Fruit fly (Drosophila melanogaster) whole organism, prepupa: ENCODE measurements around the gene Kyat.

Source experiments
- Blimp-1 ChIP-seq: fragments of 200-800 bp; sonication (Bioruptor generic); optimal IDR thresholded peaks from 3 replicates; lab custom pipeline; 2017; ENCODE audit warnings: missing biosample characterization, missing genetic modification characterization, mild to moderate bottlenecking, moderate library complexity, missing genetic modification reagents
- CG10631 ChIP-seq: fragments of 200-800 bp; sonication (Bioruptor generic); optimal IDR thresholded peaks from 2 replicates; lab custom pipeline; 2016; ENCODE audit warnings: missing biosample characterization, missing genetic modification characterization
- CG11294 ChIP-seq: fragments of 200-800 bp; sonication (Bioruptor generic); IDR thresholded peaks from 2 replicates; pipeline ENCODE4 v1.3.6; 2022; ENCODE audit warnings: missing biosample characterization, missing genetic modification characterization
- CG11762 ChIP-seq: fragments of 200-800 bp; sonication (Bioruptor generic); optimal IDR thresholded peaks from 3 replicates; lab custom pipeline; 2016; ENCODE audit warnings: missing biosample characterization, missing genetic modification characterization; ENCODE audit not compliant: insufficient read depth
- CG11902 ChIP-seq: fragments of 200-800 bp; sonication (Bioruptor generic); optimal IDR thresholded peaks from 3 replicates; lab custom pipeline; 2016; ENCODE audit warnings: missing biosample characterization, missing genetic modification characterization
- CG15336 ChIP-seq: fragments of 200-800 bp; sonication (Bioruptor generic); IDR thresholded peaks from 2 replicates; pipeline ENCODE4 v1.3.6; 2022; ENCODE audit warnings: missing biosample characterization, missing genetic modification characterization
- CG1621 ChIP-seq: fragments of 200-800 bp; sonication (Bioruptor generic); optimal IDR thresholded peaks from 3 replicates; lab custom pipeline; 2018; ENCODE audit warnings: missing biosample characterization, mild to moderate bottlenecking, missing genetic modification characterization
- CG16779 ChIP-seq: fragments of 200-800 bp; sonication (Bioruptor generic); optimal IDR thresholded peaks from 3 replicates; lab custom pipeline; 2017; ENCODE audit warnings: missing biosample characterization, mild to moderate bottlenecking, missing genetic modification characterization
- CG3032 ChIP-seq: fragments of 200-800 bp; optimal IDR thresholded peaks from 2 replicates; lab custom pipeline; 2019; ENCODE audit warnings: missing biosample characterization, mild to moderate bottlenecking, missing genetic modification characterization, moderate library complexity
- CG31627 ChIP-seq: fragments of 200-800 bp; sonication (Bioruptor generic); optimal IDR thresholded peaks from 3 replicates; lab custom pipeline; 2016; ENCODE audit warnings: missing biosample characterization, missing genetic modification characterization
- CG32006 ChIP-seq: fragments of 200-800 bp; sonication (Bioruptor generic); optimal IDR thresholded peaks from 3 replicates; lab custom pipeline; 2017; ENCODE audit warnings: missing biosample characterization, mild to moderate bottlenecking, missing genetic modification characterization
- CG34406 ChIP-seq: fragments of 200-800 bp; sonication (Bioruptor generic); optimal IDR thresholded peaks from 3 replicates; lab custom pipeline; 2016; ENCODE audit warnings: missing biosample characterization, missing genetic modification characterization
- CG3919 ChIP-seq: fragments of 200-800 bp; sonication (Bioruptor generic); optimal IDR thresholded peaks from 3 replicates; lab custom pipeline; 2016; ENCODE audit warnings: missing biosample characterization, missing genetic modification characterization
- CG4318 ChIP-seq: fragments of 200-800 bp; sonication (Bioruptor generic); optimal IDR thresholded peaks from 3 replicates; lab custom pipeline; 2017; ENCODE audit warnings: missing biosample characterization, mild to moderate bottlenecking, missing genetic modification characterization
- CG6163 ChIP-seq: fragments of 200-800 bp; sonication (Bioruptor generic); IDR thresholded peaks from 3 replicates; pipeline ENCODE4 v1.3.6; 2022; ENCODE audit warnings: missing biosample characterization, missing genetic modification characterization
- CG6276 ChIP-seq: fragments of 200-800 bp; sonication (Bioruptor generic); optimal IDR thresholded peaks from 2 replicates; lab custom pipeline; 2017; ENCODE audit warnings: missing biosample characterization, mild to moderate bottlenecking, missing genetic modification characterization
- CG6792 ChIP-seq: fragments of 200-800 bp; sonication (Bioruptor generic); optimal IDR thresholded peaks from 3 replicates; lab custom pipeline; 2016; ENCODE audit warnings: missing biosample characterization, missing genetic modification characterization
- CG7368 ChIP-seq: fragments of 200-800 bp; sonication (Bioruptor generic); optimal IDR thresholded peaks from 3 replicates; lab custom pipeline; 2016; ENCODE audit warnings: missing biosample characterization, missing genetic modification characterization
- CG8119 ChIP-seq: fragments of 200-800 bp; sonication (Bioruptor generic); IDR thresholded peaks from 3 replicates; pipeline ENCODE4 v1.3.6; 2022; ENCODE audit warnings: missing biosample characterization, missing genetic modification characterization
- CG8319 ChIP-seq: fragments of 200-800 bp; sonication (Bioruptor generic); optimal IDR thresholded peaks from 3 replicates; lab custom pipeline; 2016; ENCODE audit warnings: missing biosample characterization, missing genetic modification characterization
- CG8632 ChIP-seq: fragments of 200-800 bp; sonication (Bioruptor generic); optimal IDR thresholded peaks from 3 replicates; lab custom pipeline; 2016; ENCODE audit warnings: missing biosample characterization, missing genetic modification characterization
- CG9139 ChIP-seq: fragments of 200-800 bp; sonication (Bioruptor generic); optimal IDR thresholded peaks from 3 replicates; lab custom pipeline; 2017; ENCODE audit warnings: missing biosample characterization, mild to moderate bottlenecking, missing genetic modification characterization
- Eip75B ChIP-seq: fragments of 200-800 bp; sonication (Bioruptor generic); optimal IDR thresholded peaks from 3 replicates; lab custom pipeline; 2016; ENCODE audit warnings: missing biosample characterization, missing genetic modification characterization
- Eip78C ChIP-seq: fragments of 200-800 bp; sonication (Bioruptor generic); peaks from one replicate; lab custom pipeline; 2016; ENCODE audit warnings: missing biosample characterization, missing genetic modification characterization
- Eip93F ChIP-seq: fragments of 200-800 bp; sonication (Bioruptor generic); optimal IDR thresholded peaks from 2 replicates; lab custom pipeline; 2016; ENCODE audit warnings: missing biosample characterization, mild to moderate bottlenecking, missing genetic modification characterization
- Ets21C ChIP-seq: fragments of 200-800 bp; sonication (Bioruptor generic); optimal IDR thresholded peaks from 3 replicates; lab custom pipeline; 2016; ENCODE audit warnings: missing biosample characterization, missing genetic modification characterization
- Gug ChIP-seq: fragments of 200-800 bp; sonication (Bioruptor generic); IDR thresholded peaks from 2 replicates; pipeline ENCODE4 v1.3.6; 2022; ENCODE audit warnings: missing biosample characterization, missing genetic modification characterization
- Hr39 ChIP-seq: fragments of 200-800 bp; sonication (Bioruptor generic); optimal IDR thresholded peaks from 2 replicates; lab custom pipeline; 2016; ENCODE audit warnings: missing biosample characterization, missing genetic modification characterization
- Hr4 ChIP-seq: fragments of 200-800 bp; sonication (Bioruptor generic); optimal IDR thresholded peaks from 3 replicates; lab custom pipeline; 2016; ENCODE audit warnings: missing biosample characterization, missing genetic modification characterization
- Smox ChIP-seq: fragments of 200-800 bp; sonication (Bioruptor generic); optimal IDR thresholded peaks from 3 replicates; lab custom pipeline; 2016; ENCODE audit warnings: missing biosample characterization, missing genetic modification characterization
- Sox102F ChIP-seq: fragments of 200-800 bp; sonication (Bioruptor generic); optimal IDR thresholded peaks from 2 replicates; lab custom pipeline; 2016; ENCODE audit warnings: missing biosample characterization, mild to moderate bottlenecking, missing genetic modification characterization
- Sox14 ChIP-seq: fragments of 200-800 bp; sonication (Bioruptor generic); optimal IDR thresholded peaks from 3 replicates; lab custom pipeline; 2016; ENCODE audit warnings: missing biosample characterization, missing genetic modification characterization
- Sox15 ChIP-seq: fragments of 200-800 bp; sonication (Bioruptor generic); optimal IDR thresholded peaks from 3 replicates; lab custom pipeline; 2016; ENCODE audit warnings: missing biosample characterization, missing genetic modification characterization
- achi ChIP-seq: fragments of 200-800 bp; sonication (Bioruptor generic); optimal IDR thresholded peaks from 3 replicates; lab custom pipeline; 2016; ENCODE audit warnings: missing biosample characterization, missing genetic modification characterization
- acj6 ChIP-seq: fragments of 200-800 bp; sonication (Bioruptor generic); optimal IDR thresholded peaks from 3 replicates; lab custom pipeline; 2016; ENCODE audit warnings: missing biosample characterization, missing genetic modification characterization
- cyc ChIP-seq: fragments of 200-800 bp; sonication (Bioruptor generic); optimal IDR thresholded peaks from 3 replicates; lab custom pipeline; 2016; ENCODE audit warnings: missing biosample characterization, missing genetic modification characterization
- dac ChIP-seq: fragments of 200-800 bp; sonication (Bioruptor generic); optimal IDR thresholded peaks from 2 replicates; lab custom pipeline; 2017; ENCODE audit warnings: missing biosample characterization, mild to moderate bottlenecking, missing genetic modification characterization
- dsx ChIP-seq: fragments of 200-800 bp; optimal IDR thresholded peaks from 3 replicates; lab custom pipeline; 2019; ENCODE audit warnings: missing biosample characterization, mild to moderate bottlenecking, missing genetic modification characterization, moderate library complexity; ENCODE audit not compliant: poor library complexity, severe bottlenecking
- eg ChIP-seq: fragments of 200-800 bp; sonication (Bioruptor generic); IDR thresholded peaks from 3 replicates; pipeline ENCODE4 v1.3.6; 2022; ENCODE audit warnings: missing biosample characterization, missing genetic modification characterization
- esn ChIP-seq: fragments of 200-800 bp; sonication (Bioruptor generic); optimal IDR thresholded peaks from 2 replicates; lab custom pipeline; 2016; ENCODE audit warnings: missing biosample characterization, mild to moderate bottlenecking, missing genetic modification characterization, moderate library complexity
- fd59A ChIP-seq: fragments of 200-800 bp; sonication (Bioruptor generic); optimal IDR thresholded peaks from 2 replicates; lab custom pipeline; 2017; ENCODE audit warnings: missing biosample characterization, mild to moderate bottlenecking, missing genetic modification characterization, missing genetic modification reagents
- fd85E ChIP-seq: fragments of 200-800 bp; sonication (Bioruptor generic); optimal IDR thresholded peaks from 3 replicates; lab custom pipeline; 2016; ENCODE audit warnings: missing biosample characterization, missing genetic modification characterization
- fkh ChIP-seq: fragments of 200-800 bp; sonication (Bioruptor generic); optimal IDR thresholded peaks from 3 replicates; lab custom pipeline; 2017; ENCODE audit warnings: missing biosample characterization, mild to moderate bottlenecking, missing genetic modification characterization, moderate library complexity
- lz ChIP-seq: fragments of 200-800 bp; sonication (Bioruptor generic); optimal IDR thresholded peaks from 3 replicates; lab custom pipeline; 2016; ENCODE audit warnings: missing biosample characterization, missing genetic modification characterization
- salr ChIP-seq, 2 experiments: fragments of 200-800 bp; sonication (Bioruptor generic); optimal IDR thresholded peaks; 3 replicates each; lab custom pipeline; 2016 to 2018; ENCODE audit warnings: missing biosample characterization in 2 of 2, missing genetic modification characterization in 2 of 2, mild to moderate bottlenecking in 1 of 2
- spab ChIP-seq: fragments of 200-800 bp; sonication (Bioruptor generic); optimal IDR thresholded peaks from 2 replicates; lab custom pipeline; 2017; ENCODE audit warnings: missing biosample characterization, mild to moderate bottlenecking, missing genetic modification characterization, missing genetic modification reagents
- ss ChIP-seq, 2 experiments: fragments of 200-800 bp; sonication (Bioruptor generic); optimal IDR thresholded peaks; 2 replicates in 1 of 2; 3 replicates in 1 of 2; lab custom pipeline; 2017 to 2018; ENCODE audit warnings: mild to moderate bottlenecking in 2 of 2, missing biosample characterization in 2 of 2, missing genetic modification characterization in 2 of 2, moderate library complexity in 1 of 2
- svp ChIP-seq: fragments of 200-800 bp; sonication (Bioruptor generic); peaks from one replicate; lab custom pipeline; 2016; ENCODE audit warnings: missing biosample characterization, missing genetic modification characterization
- topi ChIP-seq: fragments of 200-800 bp; sonication (Bioruptor generic); optimal IDR thresholded peaks from 3 replicates; lab custom pipeline; 2016; ENCODE audit warnings: missing biosample characterization, missing genetic modification characterization

Gene Kyat

dm6 chr3R:11806753-11807152, 15.5 kb downstream of the Kyat start (continued):
- peak; percentile 51 for TF ChIP-seq CG11762 (GFP tag; lab: Kevin White, UChicago)
- peak; percentile 49 for TF ChIP-seq esn (GFP tag; lab: Kevin White, UChicago)
- peak; percentile 31 for TF ChIP-seq Smox (GFP tag; lab: Kevin White, UChicago)
- no peak for TF ChIP-seq fkh (GFP tag; lab: Kevin White, UChicago)
- peak; percentile 62 for TF ChIP-seq CG32006
- TF ChIP-seq CG6792 (GFP tag; lab: Kevin White, UChicago): peak; percentile 48
- peak; percentile 37 for TF ChIP-seq lz (GFP tag; lab: Kevin White, UChicago)
- peak; percentile 63 for TF ChIP-seq achi (GFP tag; lab: Kevin White, UChicago)
- TF ChIP-seq CG1621 (tag; lab: Kevin White, UChicago): peak; percentile 43
- peak; percentile 37 for TF ChIP-seq CG6276 (GFP tag; lab: Kevin White, UChicago)
- TF ChIP-seq fd85E: no peak
- TF ChIP-seq CG8632 (GFP tag; lab: Kevin White, UChicago): peak; percentile 40

dm6 chr3R:11805584-11805983, 16.7 kb downstream of the Kyat start:
- TF ChIP-seq CG31627 (GFP tag; lab: Kevin White, UChicago) (no peak), CG3919 (GFP tag; lab: Kevin White, UChicago) (no peak), topi (peak; percentile 43), lz (GFP tag; lab: Kevin White, UChicago) (no peak), Ets21C (GFP tag; lab: Kevin White, UChicago) (no peak), spab (no peak), CG9139 (no peak), CG4318 (no peak), CG34406 (GFP tag; lab: Kevin White, UChicago) (peak; percentile 31), CG11762 (GFP tag; lab: Kevin White, UChicago) (no peak), CG10631 (GFP tag; lab: Kevin White, UChicago) (no peak), fd85E (no peak), Hr4 (GFP tag; lab: Kevin White, UChicago) (no peak), cyc (GFP tag; lab: Kevin White, UChicago) (no peak), CG11902 (GFP tag; lab: Kevin White, UChicago) (no peak), Eip75B (GFP tag; lab: Kevin White, UChicago) (no peak), Blimp-1 (GFP tag; lab: Kevin White, UChicago) (no peak), Eip93F (peak; percentile 4), CG11294 (no peak), Sox15 (GFP tag; lab: Kevin White, UChicago) (no peak), Gug (GFP tag; lab: Robert Waterston, UW) (no peak), dac (GFP tag; lab: Kevin White, UChicago) (no peak), eg (no peak), CG16779 (no peak), achi (GFP tag; lab: Kevin White, UChicago) (no peak), CG15336 (no peak), ss (GFP tag; optimal IDR thresholded peaks at IDR 0.05; lab: Kevin White, UChicago) (no peak), CG32006 (no peak), CG6276 (GFP tag; lab: Kevin White, UChicago) (no peak), CG8319 (GFP tag; lab: Kevin White, UChicago) (no peak), Hr39 (peak; percentile 18), acj6 (GFP tag; lab: Kevin White, UChicago) (peak; percentile 20), Eip78C (peak; percentile 77), Sox102F (GFP tag; lab: Kevin White, UChicago) (peak; percentile 34), CG6163 (GFP tag; lab: Robert Waterston, UW) (no peak), dsx (GFP tag; lab: Kevin White, UChicago) (no peak), esn (GFP tag; lab: Kevin White, UChicago) (peak; percentile 55), svp (GFP tag; lab: Kevin White, UChicago) (peak; percentile 58), CG7368 (no peak), CG3032 (tag; lab: Kevin White, UChicago) (no peak), CG1621 (tag; lab: Kevin White, UChicago) (no peak), CG8119 (no peak), salr (GFP tag; optimal IDR thresholded peaks at IDR 0.05; lab: Kevin White, UChicago) (no peak), fd59A (no peak), Smox (GFP tag; lab: Kevin White, UChicago) (peak; percentile 32), Sox14 (GFP tag; lab: Kevin White, UChicago) (peak; percentile 45)
